Fruit fly (Drosophila melanogaster) whole organism: ENCODE measurements around the gene Nthl1.

Experiments used
- CG8478 ChIP-seq: fragments of >200 bp; optimal IDR thresholded peaks from 2 replicates; lab custom pipeline; 2018; ENCODE audit warnings: inconsistent platforms
- psq ChIP-seq: fragments of >200 bp; optimal IDR thresholded peaks from 2 replicates; lab custom pipeline; 2017

- TF ChIP-seq psq (no peak), CG8478 (no peak)
Measured at dm6 chr2L:20913528-20913927, 14.1 kb downstream of the Nthl1 start.
